Fruit fly (Drosophila melanogaster) whole organism, pupa: Measurements from ENCODE around the gene Stat92E.

Experiments used
- CG10348 ChIP-seq: fragments of 200-800 bp; sonication (Bioruptor generic); IDR thresholded peaks from 2 replicates; pipeline ENCODE4 v1.3.6; 2022; ENCODE audit warnings: missing biosample characterization, missing genetic modification characterization
- CG12605 ChIP-seq: fragments of 200-800 bp; sonication (Bioruptor generic); IDR thresholded peaks from 2 replicates; pipeline ENCODE4 v1.3.6; 2022; ENCODE audit warnings: missing biosample characterization, missing genetic modification characterization
- CG13204 ChIP-seq: fragments of 200-800 bp; sonication (Bioruptor generic); optimal IDR thresholded peaks from 2 replicates; lab custom pipeline; 2018; ENCODE audit warnings: missing biosample characterization, mild to moderate bottlenecking, missing genetic modification characterization, moderate library complexity
- CG14655 ChIP-seq: fragments of 200-800 bp; sonication (Bioruptor generic); optimal IDR thresholded peaks from 3 replicates; lab custom pipeline; 2017; ENCODE audit warnings: mild to moderate bottlenecking, missing biosample characterization, missing genetic modification reagents, missing genetic modification characterization
- CG15710 ChIP-seq: fragments of 200-800 bp; sonication (Bioruptor generic); optimal IDR thresholded peaks from 2 replicates; lab custom pipeline; 2018; ENCODE audit warnings: missing biosample characterization, mild to moderate bottlenecking, missing genetic modification characterization, moderate library complexity
- CG17806 ChIP-seq: fragments of 200-800 bp; sonication (Bioruptor generic); optimal IDR thresholded peaks from 2 replicates; lab custom pipeline; 2018; ENCODE audit warnings: missing biosample characterization, mild to moderate bottlenecking, missing genetic modification characterization, moderate library complexity
- CG32121 ChIP-seq: fragments of 200-800 bp; sonication (Bioruptor generic); IDR thresholded peaks from 2 replicates; pipeline ENCODE4 v1.3.6; 2022; ENCODE audit warnings: missing biosample characterization, missing genetic modification characterization
- CG34367 ChIP-seq: fragments of 200-800 bp; sonication (Bioruptor generic); optimal IDR thresholded peaks from 2 replicates; lab custom pipeline; 2018; ENCODE audit warnings: missing biosample characterization, mild to moderate bottlenecking, missing genetic modification characterization
- CG4496 ChIP-seq: fragments of 200-800 bp; sonication (Bioruptor generic); IDR thresholded peaks from 3 replicates; pipeline ENCODE4 v1.3.6; 2022; ENCODE audit warnings: missing biosample characterization, missing genetic modification characterization
- CG8159 ChIP-seq: fragments of 200-800 bp; sonication (Bioruptor generic); optimal IDR thresholded peaks from 3 replicates; lab custom pipeline; 2018; ENCODE audit warnings: missing biosample characterization, mild to moderate bottlenecking, missing genetic modification characterization, moderate library complexity
- CG8301 ChIP-seq: fragments of 200-800 bp; sonication (Bioruptor generic); optimal IDR thresholded peaks from 2 replicates; lab custom pipeline; 2018; ENCODE audit warnings: missing biosample characterization, mild to moderate bottlenecking, missing genetic modification characterization
- CG9948 ChIP-seq: fragments of 200-800 bp; sonication (Bioruptor generic); optimal IDR thresholded peaks from 2 replicates; lab custom pipeline; 2018; ENCODE audit warnings: missing biosample characterization, mild to moderate bottlenecking, missing genetic modification characterization, moderate library complexity
- D1 ChIP-seq: fragments of 200-800 bp; sonication (Bioruptor generic); optimal IDR thresholded peaks from 2 replicates; lab custom pipeline; 2018; ENCODE audit warnings: missing biosample characterization, mild to moderate bottlenecking, missing genetic modification characterization, moderate library complexity
- EcR ChIP-seq: fragments of 200-800 bp; sonication (Bioruptor generic); optimal IDR thresholded peaks from 3 replicates; lab custom pipeline; 2019; ENCODE audit warnings: missing biosample characterization, missing genetic modification characterization, mild to moderate bottlenecking, moderate library complexity, missing genetic modification reagents
- Ets98B ChIP-seq: fragments of 200-800 bp; sonication (Bioruptor generic); IDR thresholded peaks from 2 replicates; pipeline ENCODE4 v1.3.6; 2022; ENCODE audit warnings: missing biosample characterization, missing genetic modification characterization
- Pif1A ChIP-seq: fragments of 200-800 bp; sonication (Bioruptor generic); optimal IDR thresholded peaks from 3 replicates; lab custom pipeline; 2016; ENCODE audit warnings: missing biosample characterization, missing genetic modification characterization
- Pif1B ChIP-seq: fragments of 200-800 bp; sonication (Bioruptor generic); optimal IDR thresholded peaks from 3 replicates; lab custom pipeline; 2016; ENCODE audit warnings: missing biosample characterization, missing genetic modification characterization
- Snoo ChIP-seq: fragments of 200-800 bp; sonication (Bioruptor generic); optimal IDR thresholded peaks from 3 replicates; lab custom pipeline; 2017; ENCODE audit warnings: missing biosample characterization, mild to moderate bottlenecking, missing genetic modification characterization, inconsistent platforms
- fd96Ca ChIP-seq: fragments of 200-800 bp; sonication (Bioruptor generic); IDR thresholded peaks from 3 replicates; pipeline ENCODE4 v1.3.6; 2022; ENCODE audit warnings: missing biosample characterization, missing genetic modification characterization
- gl ChIP-seq: fragments of 200-800 bp; sonication (Bioruptor generic); optimal IDR thresholded peaks from 2 replicates; lab custom pipeline; 2018; ENCODE audit warnings: missing biosample characterization, mild to moderate bottlenecking, missing genetic modification characterization
- rn ChIP-seq: fragments of 200-800 bp; sonication (Bioruptor generic); IDR thresholded peaks from 2 replicates; pipeline ENCODE4 v1.3.6; 2022; ENCODE audit warnings: missing biosample characterization, missing genetic modification characterization

Gene Stat92E

dm6 chr3R:20576789-20577188, 24.7 kb upstream of the Stat92E start, which contains the start of the genes TFAM and CG5412:
Gene TFAM (minus strand): TSS chr3R:20577010.
Gene CG5412 (plus strand): TSS chr3R:20577053.
- TF ChIP-seq EcR (GFP tag; lab: Kevin White, UChicago) (peak; percentile 64), CG8159 (tag; lab: Kevin White, UChicago) (no peak)
- TF ChIP-seq, all 21 proteins: peak for 1

- TF ChIP-seq gl (tag; lab: Kevin White, UChicago): no peak
- no peak for TF ChIP-seq rn (GFP tag; lab: Robert Waterston, UW)
- no peak for TF ChIP-seq CG14655 (GFP tag; lab: Kevin White, UChicago)
These were observed 22.4 kb upstream of the Stat92E start for dm6 chr3R:20574535-20574980.

- TF ChIP-seq CG14655 (GFP tag; lab: Kevin White, UChicago) (no peak), CG12605 (GFP tag; lab: Robert Waterston, UW) (no peak), EcR (GFP tag; lab: Kevin White, UChicago) (no peak), fd96Ca (GFP tag; lab: Robert Waterston, UW) (no peak), Ets98B (GFP tag; lab: Robert Waterston, UW) (no peak), CG34367 (tag; lab: Kevin White, UChicago) (no peak), D1 (tag; lab: Kevin White, UChicago) (no peak), CG4496 (GFP tag; lab: Robert Waterston, UW) (no peak), CG9948 (no peak), gl (tag; lab: Kevin White, UChicago) (no peak), CG10348 (GFP tag; lab: Robert Waterston, UW) (no peak), CG32121 (GFP tag; lab: Robert Waterston, UW) (no peak)
These were observed 21.2 kb upstream of the Stat92E start for dm6 chr3R:20573326-20573725.

- no peak for TF ChIP-seq Ets98B (GFP tag; lab: Robert Waterston, UW)
- 0 out of 3 replicates have a peak, but pooled peaks have one; percentile 7 for TF ChIP-seq CG4496 (GFP tag; lab: Robert Waterston, UW)
- peak; percentile 39 for TF ChIP-seq EcR (GFP tag; lab: Kevin White, UChicago)
- TF ChIP-seq, all 21 proteins: peak for 2
These were observed 15.6 kb upstream of the Stat92E start for dm6 chr3R:20567507-20568222.

- TF ChIP-seq Pif1B (GFP tag; lab: Kevin White, UChicago): peak; percentile 68
- no peak for TF ChIP-seq CG10348 (GFP tag; lab: Robert Waterston, UW)
- TF ChIP-seq fd96Ca (GFP tag; lab: Robert Waterston, UW): no peak; the same call in 2 of the 3 replicates
- TF ChIP-seq Pif1A: peak; percentile 21
- peak; percentile 16 for TF ChIP-seq CG14655 (GFP tag; lab: Kevin White, UChicago)
- peak; percentile 54 for TF ChIP-seq EcR (GFP tag; lab: Kevin White, UChicago)
- TF ChIP-seq CG32121 (GFP tag; lab: Robert Waterston, UW): 0 out of 2 replicates have a peak, but pooled peaks have one; percentile 23
- no peak for TF ChIP-seq CG13204 (GFP tag; lab: Kevin White, UChicago)
- TF ChIP-seq CG4496 (GFP tag; lab: Robert Waterston, UW): 0 out of 3 replicates have a peak, but pooled peaks have one; percentile 30
- no peak for TF ChIP-seq CG8159 (tag; lab: Kevin White, UChicago)
- TF ChIP-seq Snoo: peak; percentile 18
- peak; percentile 54; the same call in 1 of the 2 replicates for TF ChIP-seq Ets98B (GFP tag; lab: Robert Waterston, UW)
These were observed 13.4 kb upstream of the Stat92E start for dm6 chr3R:20565546-20565948.

dm6 chr3R:20563830-20564421, 11.8 kb upstream of the Stat92E start, which contains the start of gene CG10877:
Gene CG10877 (minus strand): TSS chr3R:20564067.
- peak; percentile 9 for TF ChIP-seq CG8159 (tag; lab: Kevin White, UChicago)
- 0 out of 2 replicates have a peak, but pooled peaks have one; percentile 26 for TF ChIP-seq CG12605 (GFP tag; lab: Robert Waterston, UW)
- TF ChIP-seq EcR (GFP tag; lab: Kevin White, UChicago): peak; percentile 85
- no peak for TF ChIP-seq CG17806
- no peak for TF ChIP-seq Ets98B (GFP tag; lab: Robert Waterston, UW)
- TF ChIP-seq fd96Ca (GFP tag; lab: Robert Waterston, UW): no peak
- TF ChIP-seq CG14655 (GFP tag; lab: Kevin White, UChicago): no peak
- TF ChIP-seq Pif1A: peak; percentile 33
- peak; percentile 2 for TF ChIP-seq CG13204 (GFP tag; lab: Kevin White, UChicago)
- no peak for TF ChIP-seq CG9948
- 0 out of 3 replicates have a peak, but pooled peaks have one; percentile 19 for TF ChIP-seq CG4496 (GFP tag; lab: Robert Waterston, UW)
- peak; percentile 19 for TF ChIP-seq CG15710 (tag; lab: Kevin White, UChicago)
- TF ChIP-seq Pif1B (GFP tag; lab: Kevin White, UChicago): no peak
- no peak for TF ChIP-seq CG8301 (tag; lab: Kevin White, UChicago)
- no peak for TF ChIP-seq Snoo
- no peak for TF ChIP-seq D1 (tag; lab: Kevin White, UChicago)
